Worm (Caenorhabditis elegans) whole organism, young adult: ENCODE data around the gene ppm-1.A.

Experiments
- F10E7.11 ChIP-seq: sonication (generic microtip); optimal IDR thresholded peaks from 2 replicates; lab custom pipeline; 2017; ENCODE audit warnings: mild to moderate bottlenecking, missing genetic modification characterization, moderate library complexity, missing compliant biosample characterization
- F57A8.1 ChIP-seq: fragments of 200-800 bp; sonication (Bioruptor generic); optimal IDR thresholded peaks from 2 replicates; lab custom pipeline; 2018; ENCODE audit warnings: mild to moderate bottlenecking, missing genetic modification characterization, moderate library complexity, missing compliant biosample characterization
- attf-5 ChIP-seq: fragments of 200-800 bp; sonication (Bioruptor generic); optimal IDR thresholded peaks from 2 replicates; lab custom pipeline; 2018; ENCODE audit warnings: mild to moderate bottlenecking, missing genetic modification characterization, missing compliant biosample characterization
- ceh-100 ChIP-seq: fragments of 200-800 bp; sonication (Bioruptor generic); IDR thresholded peaks from 2 replicates; pipeline ENCODE4 v1.3.6; 2022; ENCODE audit warnings: missing genetic modification reagents, missing genetic modification characterization, missing compliant biosample characterization
- chd-7 ChIP-seq: sonication (generic microtip); optimal IDR thresholded peaks from 2 replicates; lab custom pipeline; 2016; ENCODE audit warnings: mild to moderate bottlenecking, missing genetic modification characterization, moderate library complexity, missing compliant biosample characterization
- let-526 ChIP-seq: fragments of 200-800 bp; sonication (Bioruptor generic); IDR thresholded peaks from 2 replicates; pipeline ENCODE4 v1.3.6; 2022; ENCODE audit warnings: missing genetic modification reagents, missing genetic modification characterization, missing compliant biosample characterization
- lsl-1 ChIP-seq: fragments of 200-800 bp; sonication (Bioruptor generic); optimal IDR thresholded peaks from 2 replicates; lab custom pipeline; 2018; ENCODE audit warnings: mild to moderate bottlenecking, missing genetic modification characterization, moderate library complexity, missing compliant biosample characterization
- nfya-1 ChIP-seq: sonication (generic microtip); optimal IDR thresholded peaks from 2 replicates; lab custom pipeline; 2017; ENCODE audit warnings: antibody characterized with exemption, missing compliant biosample characterization, missing genetic modification characterization, borderline replicate concordance; ENCODE audit not compliant: insufficient read depth
- nhr-120 ChIP-seq: fragments of 200-800 bp; sonication (Bioruptor generic); IDR thresholded peaks from 2 replicates; pipeline ENCODE4 v1.3.6; 2022; ENCODE audit warnings: missing genetic modification characterization, missing compliant biosample characterization
- nhr-90 ChIP-seq: sonication (generic microtip); optimal IDR thresholded peaks from 2 replicates; lab custom pipeline; 2016; ENCODE audit warnings: missing genotype, mild to moderate bottlenecking, missing genetic modification characterization, missing compliant biosample characterization
- somi-1 ChIP-seq: fragments of 200-800 bp; sonication (Bioruptor generic); optimal IDR thresholded peaks from 2 replicates; lab custom pipeline; 2018; ENCODE audit warnings: mild to moderate bottlenecking, missing genetic modification characterization, missing compliant biosample characterization
- unc-62 ChIP-seq: fragments of 150-350 bp; optimal IDR thresholded peaks from 2 replicates; lab custom pipeline; 2014; ENCODE audit warnings: missing biosample characterization, missing genetic modification reagents, missing genetic modification characterization
- xnd-1 ChIP-seq: sonication (generic microtip); optimal IDR thresholded peaks from 2 replicates; lab custom pipeline; 2016; ENCODE audit warnings: missing genotype, missing genetic modification reagents, missing genetic modification characterization, missing compliant biosample characterization

ce11 chrV:10556362-10556761 is 20.2 kb upstream of the ppm-1.A start:
- no peak for TF ChIP-seq ceh-100 (GFP tag; lab: Robert Waterston, UW)
- TF ChIP-seq F57A8.1 (GFP tag; lab: Kevin White, UChicago): no peak
- TF ChIP-seq nfya-1 (tag; lab: Kevin White, UChicago): no peak
- TF ChIP-seq attf-5 (GFP tag; lab: Kevin White, UChicago): no peak
- no peak for TF ChIP-seq chd-7 (tag; lab: Kevin White, UChicago)
- TF ChIP-seq nhr-90 (tag; lab: Kevin White, UChicago): no peak
- no peak for TF ChIP-seq xnd-1 (tag; lab: Kevin White, UChicago)
- TF ChIP-seq somi-1 (GFP tag; lab: Kevin White, UChicago): no peak
- TF ChIP-seq F10E7.11 (tag; lab: Kevin White, UChicago): no peak
- no peak for TF ChIP-seq nhr-120 (GFP tag; lab: Robert Waterston, UW)
- TF ChIP-seq lsl-1 (GFP tag; lab: Kevin White, UChicago): no peak
- no peak for TF ChIP-seq unc-62 (GFP tag; lab: Kevin White, UChicago)
- TF ChIP-seq let-526 (GFP tag; lab: Robert Waterston, UW): no peak
